Worm (Caenorhabditis elegans): ENCODE results near the gene srh-166.

ce11 chrV:20566454-20566853 lies 40.8 kb upstream of the srh-166 start, which contains the start of gene F26F2.3:
- TF ChIP-seq hlh-15 (tag; optimal IDR thresholded peaks at IDR 0.05) (no peak), ama-1 (optimal IDR thresholded peaks at IDR 0.05) (no peak), ceh-24 (tag; optimal IDR thresholded peaks at IDR 0.05) (no peak), nfya-1 (tag; optimal IDR thresholded peaks at IDR 0.05) (no peak), dve-1 (tag; optimal IDR thresholded peaks at IDR 0.05) (no peak), gmeb-2 (tag; optimal IDR thresholded peaks at IDR 0.05) (no peak), ceh-34 (tag; optimal IDR thresholded peaks at IDR 0.05) (no peak), ceh-48 (tag; optimal IDR thresholded peaks at IDR 0.05) (no peak), syd-9 (tag; optimal IDR thresholded peaks at IDR 0.05) (no peak)

Data from whole organism, late embryonic.